Fruit fly (Drosophila melanogaster) whole organism, embryonic: ENCODE data around the gene swa.

ENCODE experiments used
- CG10209 ChIP-seq: fragments of 200-800 bp; sonication (Bioruptor generic); optimal IDR thresholded peaks from 3 replicates; lab custom pipeline; 2017; ENCODE audit warnings: missing biosample characterization, mild to moderate bottlenecking, missing genetic modification characterization, missing genetic modification reagents
- CG10979 ChIP-seq: fragments of 200-800 bp; sonication (Bioruptor generic); optimal IDR thresholded peaks from 2 replicates; lab custom pipeline; 2018; ENCODE audit warnings: missing biosample characterization, mild to moderate bottlenecking, missing genetic modification characterization, moderate library complexity
- CG12155 ChIP-seq: fragments of 200-800 bp; sonication (Bioruptor generic); optimal IDR thresholded peaks from 3 replicates; lab custom pipeline; 2016; ENCODE audit warnings: missing biosample characterization, missing genetic modification characterization
- CG12236 ChIP-seq: fragments of 200-800 bp; sonication (Bioruptor generic); optimal IDR thresholded peaks from 2 replicates; lab custom pipeline; 2016; ENCODE audit warnings: missing biosample characterization, missing genetic modification characterization
- CG14441 ChIP-seq: fragments of 200-800 bp; sonication (Bioruptor generic); IDR thresholded peaks from 2 replicates; pipeline ENCODE4 v1.3.6; 2022; ENCODE audit warnings: missing biosample characterization, missing genetic modification characterization
- CG14667 ChIP-seq: fragments of 200-800 bp; sonication (Bioruptor generic); IDR thresholded peaks from 2 replicates; pipeline ENCODE4 v1.3.6; 2022; ENCODE audit warnings: missing biosample characterization, missing genetic modification characterization
- CG1529 ChIP-seq: fragments of 200-800 bp; sonication (Bioruptor generic); optimal IDR thresholded peaks from 3 replicates; lab custom pipeline; 2018; ENCODE audit warnings: missing biosample characterization, missing genetic modification characterization
- CG15514 ChIP-seq: fragments of 200-800 bp; sonication (Bioruptor generic); optimal IDR thresholded peaks from 3 replicates; lab custom pipeline; 2017; ENCODE audit warnings: missing biosample characterization, missing genetic modification characterization, mild to moderate bottlenecking, moderate library complexity, missing genetic modification reagents
- CG15696 ChIP-seq: fragments of 200-800 bp; sonication (Bioruptor generic); optimal IDR thresholded peaks from 2 replicates; lab custom pipeline; 2019; ENCODE audit warnings: missing biosample characterization, mild to moderate bottlenecking, missing genetic modification characterization, moderate library complexity
- CG16863 ChIP-seq: fragments of 200-800 bp; sonication (Bioruptor generic); optimal IDR thresholded peaks from 3 replicates; lab custom pipeline; 2016; ENCODE audit warnings: missing biosample characterization, missing genetic modification characterization
- CG17385 ChIP-seq: fragments of 200-800 bp; sonication (Bioruptor generic); optimal IDR thresholded peaks from 3 replicates; lab custom pipeline; 2018; ENCODE audit warnings: missing biosample characterization, mild to moderate bottlenecking, missing genetic modification characterization
- CG2712 ChIP-seq: fragments of 200-800 bp; optimal IDR thresholded peaks from 3 replicates; lab custom pipeline; 2019; ENCODE audit warnings: missing biosample characterization, mild to moderate bottlenecking, missing genetic modification characterization, moderate library complexity
- CG3995 ChIP-seq: fragments of 200-800 bp; sonication (Bioruptor generic); optimal IDR thresholded peaks from 3 replicates; lab custom pipeline; 2016; ENCODE audit warnings: missing biosample characterization, missing genetic modification characterization
- CG4404 ChIP-seq: fragments of 200-800 bp; sonication (Bioruptor generic); IDR thresholded peaks from 2 replicates; pipeline ENCODE4 v1.3.6; 2022; ENCODE audit warnings: missing biosample characterization, missing genetic modification characterization
- CG4617 ChIP-seq: fragments of 200-800 bp; sonication (Bioruptor generic); optimal IDR thresholded peaks from 3 replicates; lab custom pipeline; 2016; ENCODE audit warnings: missing biosample characterization, missing genetic modification characterization, borderline replicate concordance
- CG5180 ChIP-seq: fragments of 200-800 bp; sonication (Bioruptor generic); optimal IDR thresholded peaks from 3 replicates; lab custom pipeline; 2017; ENCODE audit warnings: missing biosample characterization, missing genetic modification characterization, mild to moderate bottlenecking, moderate library complexity, missing genetic modification reagents
- CG5953 ChIP-seq: fragments of 200-800 bp; sonication (Bioruptor generic); IDR thresholded peaks from 2 replicates; pipeline ENCODE4 v1.3.6; 2022; ENCODE audit warnings: missing biosample characterization, missing genetic modification characterization
- CG9215 ChIP-seq: fragments of 200-800 bp; sonication (Bioruptor generic); IDR thresholded peaks from 2 replicates; pipeline ENCODE4 v1.3.6; 2022; ENCODE audit warnings: missing biosample characterization, missing genetic modification characterization
- CG9609 ChIP-seq: fragments of 200-800 bp; sonication (Bioruptor generic); optimal IDR thresholded peaks from 3 replicates; lab custom pipeline; 2016; ENCODE audit warnings: missing biosample characterization, missing genetic modification characterization
- CG9876 ChIP-seq: fragments of 200-800 bp; sonication (Bioruptor generic); optimal IDR thresholded peaks from 2 replicates; lab custom pipeline; 2016; ENCODE audit warnings: missing biosample characterization, missing genetic modification characterization
- CTCF ChIP-seq: fragments of 200-800 bp; sonication (Bioruptor generic); optimal IDR thresholded peaks from 2 replicates; lab custom pipeline; 2017; ENCODE audit warnings: missing biosample characterization, mild to moderate bottlenecking, missing genetic modification characterization, moderate library complexity
- Dfd ChIP-seq, 2 experiments: fragments of >200 bp; optimal IDR thresholded peaks; 2 replicates each; lab custom pipeline; 2017; ENCODE audit warnings: missing biosample characterization in 2 of 2, missing genetic modification characterization in 2 of 2
- GATAe ChIP-seq: fragments of 200-800 bp; sonication (Bioruptor generic); conservative IDR thresholded peaks from 2 replicates; pipeline ENCODE4 v1.3.6; 2022; ENCODE audit warnings: missing biosample characterization, missing genetic modification characterization
- Hr51 ChIP-seq, 2 experiments: fragments of 200-800 bp; sonication (Bioruptor generic); optimal IDR thresholded peaks; 2 replicates in 1 of 2; 3 replicates in 1 of 2; lab custom pipeline; 2016 to 2018; ENCODE audit warnings: missing biosample characterization in 2 of 2, missing genetic modification characterization in 2 of 2, mild to moderate bottlenecking in 1 of 2, moderate library complexity in 1 of 2
- Lpt ChIP-seq: fragments of >200 bp; optimal IDR thresholded peaks from 2 replicates; lab custom pipeline; 2018; ENCODE audit warnings: missing biosample characterization, missing genetic modification characterization
- MBD-R2 ChIP-seq: fragments of 200-800 bp; sonication (Bioruptor generic); IDR thresholded peaks from 2 replicates; pipeline ENCODE4 v1.3.6; 2022; ENCODE audit warnings: missing biosample characterization, missing genetic modification characterization
- Med ChIP-seq: fragments of 200-800 bp; sonication (Bioruptor generic); peaks from one replicate; lab custom pipeline; 2016; ENCODE audit warnings: missing biosample characterization, missing genetic modification characterization, mild to moderate bottlenecking, inconsistent platforms, moderate library complexity
- Myb ChIP-seq: fragments of 200-800 bp; sonication (Bioruptor generic); optimal IDR thresholded peaks from 2 replicates; lab custom pipeline; 2016; ENCODE audit warnings: missing biosample characterization, missing genetic modification characterization
- Ravus ChIP-seq: fragments of 200-800 bp; sonication (Bioruptor generic); IDR thresholded peaks from 2 replicates; pipeline ENCODE4 v1.3.6; 2022; ENCODE audit warnings: missing biosample characterization, missing genetic modification characterization
- Sox102F ChIP-seq: fragments of 200-800 bp; sonication (Bioruptor generic); optimal IDR thresholded peaks from 2 replicates; lab custom pipeline; 2018; ENCODE audit warnings: missing biosample characterization, mild to moderate bottlenecking, missing genetic modification characterization, moderate library complexity
- Trl ChIP-seq, 3 experiments: fragments of >200 bp in 2 of 3; fragments of 200-800 bp in 1 of 3; sonication (Bioruptor generic) in 1 of 3; optimal IDR thresholded peaks; 2 replicates in 1 of 3; 3 replicates in 2 of 3; lab custom pipeline; 2016 to 2017; ENCODE audit warnings: missing biosample characterization in 1 of 3, missing genetic modification characterization in 1 of 3
- amos ChIP-seq: fragments of 200-800 bp; sonication (Bioruptor generic); IDR thresholded peaks from 2 replicates; pipeline ENCODE4 v1.3.6; 2022; ENCODE audit warnings: missing biosample characterization, missing genetic modification characterization; ENCODE audit not compliant: partially characterized antibody
- cad ChIP-seq: fragments of >200 bp; optimal IDR thresholded peaks from 2 replicates; lab custom pipeline; 2017; ENCODE audit warnings: missing biosample characterization, missing genetic modification characterization
- chinmo ChIP-seq: fragments of 200-800 bp; sonication (Bioruptor generic); IDR thresholded peaks from 4 replicates; pipeline ENCODE4 v1.3.6; 2022; ENCODE audit warnings: missing biosample characterization, missing genetic modification characterization; ENCODE audit not compliant: partially characterized antibody
- chm ChIP-seq: fragments of 200-800 bp; sonication (Bioruptor generic); IDR thresholded peaks from 2 replicates; pipeline ENCODE4 v1.3.6; 2022; ENCODE audit warnings: missing biosample characterization, missing genetic modification characterization
- croc ChIP-seq: fragments of 200-800 bp; sonication (Bioruptor generic); conservative IDR thresholded peaks from 3 replicates; pipeline ENCODE4 v1.3.6; 2022; ENCODE audit warnings: missing biosample characterization, missing genetic modification characterization
- cwo ChIP-seq: fragments of 200-800 bp; sonication (Bioruptor generic); optimal IDR thresholded peaks from 3 replicates; lab custom pipeline; 2017; ENCODE audit warnings: missing biosample characterization, missing genetic modification characterization, mild to moderate bottlenecking, moderate library complexity, missing genetic modification reagents
- dysf ChIP-seq: fragments of 200-800 bp; sonication (Bioruptor generic); IDR thresholded peaks from 3 replicates; pipeline ENCODE4 v1.3.6; 2022; ENCODE audit warnings: missing biosample characterization, missing genetic modification characterization
- insv ChIP-seq, 2 experiments: fragments of 200-800 bp; sonication (Bioruptor generic); optimal IDR thresholded peaks; 3 replicates each; lab custom pipeline; 2016 to 2018; ENCODE audit warnings: missing biosample characterization in 2 of 2, missing genetic modification characterization in 2 of 2
- klu ChIP-seq: fragments of 200-800 bp; sonication (Bioruptor generic); IDR thresholded peaks from 2 replicates; pipeline ENCODE4 v1.3.6; 2022; ENCODE audit warnings: missing biosample characterization, missing genetic modification characterization
- lab ChIP-seq: fragments of 200-800 bp; sonication (Bioruptor generic); optimal IDR thresholded peaks from 3 replicates; lab custom pipeline; 2017; ENCODE audit warnings: missing biosample characterization, missing genetic modification characterization, mild to moderate bottlenecking, moderate library complexity, missing genetic modification reagents
- lola ChIP-seq, 3 experiments: fragments of >200 bp in 2 of 3; fragments of 200-800 bp in 1 of 3; sonication (Bioruptor generic) in 1 of 3; optimal IDR thresholded peaks; 2 replicates each; lab custom pipeline; 2017 to 2019; ENCODE audit warnings: missing biosample characterization in 3 of 3, missing genetic modification characterization in 3 of 3, mild to moderate bottlenecking in 1 of 3, moderate library complexity in 1 of 3
- nerfin-2 ChIP-seq: fragments of 200-800 bp; sonication (Bioruptor generic); IDR thresholded peaks from 2 replicates; pipeline ENCODE4 v1.3.6; 2022; ENCODE audit warnings: missing biosample characterization, missing genetic modification characterization; ENCODE audit not compliant: partially characterized antibody
- odd ChIP-seq: fragments of 200-800 bp; sonication (Bioruptor generic); optimal IDR thresholded peaks from 2 replicates; lab custom pipeline; 2017; ENCODE audit warnings: missing biosample characterization, mild to moderate bottlenecking, missing genetic modification characterization
- org-1 ChIP-seq: fragments of 200-800 bp; sonication (Bioruptor generic); optimal IDR thresholded peaks from 2 replicates; lab custom pipeline; 2017; ENCODE audit warnings: missing biosample characterization, missing genetic modification characterization
- pho ChIP-seq: fragments of 200-800 bp; sonication (Bioruptor generic); optimal IDR thresholded peaks from 2 replicates; lab custom pipeline; 2016; ENCODE audit warnings: missing biosample characterization, missing genetic modification characterization
- phol ChIP-seq: fragments of 200-800 bp; sonication (Bioruptor generic); optimal IDR thresholded peaks from 3 replicates; lab custom pipeline; 2018; ENCODE audit warnings: missing biosample characterization, mild to moderate bottlenecking, missing genetic modification characterization, moderate library complexity
- sob ChIP-seq: fragments of 200-800 bp; sonication (Bioruptor generic); IDR thresholded peaks from 2 replicates; pipeline ENCODE4 v1.3.6; 2022; ENCODE audit warnings: missing biosample characterization, missing genetic modification characterization
- sqz ChIP-seq: fragments of 200-800 bp; sonication (Bioruptor generic); optimal IDR thresholded peaks from 3 replicates; lab custom pipeline; 2018; ENCODE audit warnings: missing biosample characterization, mild to moderate bottlenecking, missing genetic modification characterization
- sug ChIP-seq: fragments of 200-800 bp; optimal IDR thresholded peaks from 2 replicates; lab custom pipeline; 2019; ENCODE audit warnings: missing biosample characterization, mild to moderate bottlenecking, missing genetic modification characterization, moderate library complexity
- tx ChIP-seq: fragments of 200-800 bp; sonication (Bioruptor generic); optimal IDR thresholded peaks from 2 replicates; lab custom pipeline; 2016; ENCODE audit warnings: missing biosample characterization, missing genetic modification characterization
- usp ChIP-seq: fragments of >200 bp; optimal IDR thresholded peaks from 2 replicates; lab custom pipeline; 2017; ENCODE audit warnings: missing biosample characterization, missing genetic modification characterization

The swa gene

DNA sequence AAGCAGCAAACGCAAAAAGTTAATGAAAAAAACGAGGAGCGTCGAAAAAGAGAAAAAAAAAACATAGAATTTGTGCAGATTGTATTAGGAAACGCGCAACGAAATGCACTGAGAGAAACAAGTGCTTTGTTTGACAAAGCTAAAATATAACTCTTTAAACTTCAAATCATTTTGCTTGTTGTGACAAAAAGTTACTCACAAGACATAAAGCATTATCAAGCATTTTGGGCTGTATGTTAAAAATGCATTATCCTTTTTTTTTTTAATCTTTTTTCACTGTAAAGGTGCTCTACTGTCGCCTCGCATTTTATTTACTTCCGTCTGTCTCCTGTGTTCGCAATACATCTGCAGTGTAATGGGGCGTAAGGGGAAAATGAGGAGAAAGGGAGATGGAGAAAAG is 11.2 kb upstream of the swa start (continued):
- TF ChIP-seq CTCF (GFP tag; lab: Kevin White, UChicago) (no peak), insv (GFP tag; optimal IDR thresholded peaks at IDR 0.05; lab: Kevin White, UChicago) (no peak), chinmo (no peak), CG4617 (GFP tag; lab: Kevin White, UChicago) (no peak), Myb (GFP tag; lab: Kevin White, UChicago) (peak; percentile 1), CG2712 (tag; lab: Kevin White, UChicago) (no peak), CG5953 (no peak), org-1 (GFP tag; lab: Kevin White, UChicago) (no peak), Med (GFP tag; lab: Kevin White, UChicago) (peak; percentile 84), MBD-R2 (GFP tag; lab: Robert Waterston, UW) (no peak), CG10209 (GFP tag; lab: Kevin White, UChicago) (peak; percentile 14), tx (GFP tag; lab: Kevin White, UChicago) (no peak), odd (GFP tag; lab: Kevin White, UChicago) (no peak), klu (GFP tag; lab: Robert Waterston, UW) (no peak), nerfin-2 (no peak), CG1529 (GFP tag; lab: Kevin White, UChicago) (no peak), CG15696 (no peak), Sox102F (peak; percentile 23), cwo (GFP tag; lab: Kevin White, UChicago) (no peak), sug (tag; lab: Kevin White, UChicago) (no peak), CG4404 (GFP tag; lab: Robert Waterston, UW) (no peak), Ravus (GFP tag; lab: Robert Waterston, UW) (no peak), CG14441 (no peak), usp (GFP tag; lab: Kevin White, UChicago) (no peak), Trl (optimal IDR thresholded peaks at IDR 0.05; lab: Kevin White, UChicago) (no peak), Trl (GFP tag; optimal IDR thresholded peaks at IDR 0.05; lab: Kevin White, UChicago) (no peak), lab (GFP tag; lab: Kevin White, UChicago) (peak; percentile 49), Hr51 (GFP tag; optimal IDR thresholded peaks at IDR 0.05; lab: Kevin White, UChicago) (peak in 1 of 2 experiments; percentile 24), amos (GFP tag; lab: Robert Waterston, UW) (no peak), croc (GFP tag; lab: Robert Waterston, UW) (no peak), CG9609 (no peak), lola (GFP tag; optimal IDR thresholded peaks at IDR 0.05; lab: Kevin White, UChicago) (no peak), CG14667 (GFP tag; lab: Robert Waterston, UW) (no peak), sqz (no peak), Dfd (GFP tag; optimal IDR thresholded peaks at IDR 0.05; lab: Kevin White, UChicago) (no peak), pho (no peak), CG17385 (GFP tag; lab: Kevin White, UChicago) (no peak), sob (no peak), CG5180 (GFP tag; lab: Kevin White, UChicago) (no peak), CG16863 (GFP tag; lab: Kevin White, UChicago) (no peak), cad (GFP tag; lab: Kevin White, UChicago) (no peak), Lpt (GFP tag; lab: Kevin White, UChicago) (no peak), CG15514 (GFP tag; lab: Kevin White, UChicago) (no peak), GATAe (GFP tag; lab: Robert Waterston, UW) (no peak), CG9215 (GFP tag; lab: Robert Waterston, UW) (no peak), CG9876 (GFP tag; lab: Kevin White, UChicago) (no peak), dysf (GFP tag; lab: Robert Waterston, UW) (peak; percentile 42; the same call in 1 of the 3 replicates), phol (peak; percentile 21), CG10979 (no peak), CG12236 (GFP tag; lab: Kevin White, UChicago) (no peak), chm (no peak), CG3995 (GFP tag; lab: Kevin White, UChicago) (no peak), CG12155 (GFP tag; lab: Kevin White, UChicago) (no peak)
